Worm (Caenorhabditis elegans) whole organism, late embryonic: Measurements from ENCODE around the gene K10C2.8.

Experiments used
- C08G9.2 ChIP-seq: sonication (generic microtip); optimal IDR thresholded peaks from 2 replicates; lab custom pipeline; 2016; ENCODE audit warnings: mild to moderate bottlenecking, missing genetic modification characterization, moderate library complexity, missing compliant biosample characterization
- F13H6.1 ChIP-seq: sonication (generic microtip); optimal IDR thresholded peaks from 2 replicates; lab custom pipeline; 2016; ENCODE audit warnings: missing genetic modification characterization, missing compliant biosample characterization
- K02D7.2 ChIP-seq: sonication (generic microtip); optimal IDR thresholded peaks from 2 replicates; lab custom pipeline; 2017; ENCODE audit warnings: mild to moderate bottlenecking, missing genetic modification characterization, missing compliant biosample characterization
- K09A11.1 ChIP-seq: sonication (generic microtip); optimal IDR thresholded peaks from 2 replicates; lab custom pipeline; 2017; ENCODE audit warnings: antibody characterized with exemption, mild to moderate bottlenecking, missing genetic modification characterization, missing compliant biosample characterization; ENCODE audit not compliant: insufficient read depth
- T23F11.4 ChIP-seq: fragments of 200-800 bp; sonication (Bioruptor generic); optimal IDR thresholded peaks from 2 replicates; lab custom pipeline; 2018; ENCODE audit warnings: mild to moderate bottlenecking, missing genetic modification characterization, missing compliant biosample characterization
- Y22D7AL.16 ChIP-seq: sonication (generic microtip); optimal IDR thresholded peaks from 2 replicates; lab custom pipeline; 2016; ENCODE audit warnings: missing genetic modification characterization, missing compliant biosample characterization
- ama-1 ChIP-seq: fragments of 150-350 bp; optimal IDR thresholded peaks from 2 replicates; lab custom pipeline; 2014
- ceh-2 ChIP-seq: sonication (generic microtip); optimal IDR thresholded peaks from 2 replicates; lab custom pipeline; 2016; ENCODE audit warnings: missing genotype, missing genetic modification characterization, missing compliant biosample characterization
- ceh-22 ChIP-seq: sonication (generic microtip); optimal IDR thresholded peaks from 2 replicates; lab custom pipeline; 2017; ENCODE audit warnings: missing biosample characterization, missing genetic modification characterization
- ceh-24 ChIP-seq: sonication (generic microtip); optimal IDR thresholded peaks from 2 replicates; lab custom pipeline; 2016; ENCODE audit warnings: mild to moderate bottlenecking, missing genetic modification characterization, missing compliant biosample characterization
- ceh-30 ChIP-seq: fragments of 150-350 bp; optimal IDR thresholded peaks from 2 replicates; lab custom pipeline; 2014; ENCODE audit warnings: missing biosample characterization, missing genetic modification characterization
- ceh-31 ChIP-seq: sonication (generic microtip); optimal IDR thresholded peaks from 2 replicates; lab custom pipeline; 2016; ENCODE audit warnings: missing genetic modification characterization, missing compliant biosample characterization
- ceh-45 ChIP-seq: fragments of 200-800 bp; sonication (Bioruptor generic); IDR thresholded peaks from 2 replicates; pipeline ENCODE4 v1.3.6; 2022; ENCODE audit warnings: missing genetic modification reagents, missing genetic modification characterization, missing compliant biosample characterization
- che-1 ChIP-seq: sonication (generic microtip); optimal IDR thresholded peaks from 2 replicates; lab custom pipeline; 2016; ENCODE audit warnings: mild to moderate bottlenecking, missing genetic modification characterization, missing compliant biosample characterization
- dmd-4 ChIP-seq: sonication (generic microtip); optimal IDR thresholded peaks from 2 replicates; lab custom pipeline; 2016; ENCODE audit warnings: borderline replicate concordance, missing genetic modification characterization, missing compliant biosample characterization
- dve-1 ChIP-seq: sonication (generic microtip); optimal IDR thresholded peaks from 2 replicates; lab custom pipeline; 2017; ENCODE audit warnings: antibody characterized with exemption, mild to moderate bottlenecking, missing genetic modification characterization, missing compliant biosample characterization
- fkh-10 ChIP-seq: fragments of 150-350 bp; optimal IDR thresholded peaks from 2 replicates; lab custom pipeline; 2014; ENCODE audit warnings: missing biosample characterization, missing genetic modification reagents, missing genetic modification characterization
- gmeb-2 ChIP-seq: sonication (generic microtip); optimal IDR thresholded peaks from 2 replicates; lab custom pipeline; 2016; ENCODE audit warnings: missing genetic modification characterization, inconsistent platforms, missing compliant biosample characterization
- hlh-15 ChIP-seq: sonication (generic microtip); optimal IDR thresholded peaks from 2 replicates; lab custom pipeline; 2016; ENCODE audit warnings: missing genetic modification characterization, missing compliant biosample characterization
- hlh-6 ChIP-seq: sonication (generic microtip); optimal IDR thresholded peaks from 2 replicates; lab custom pipeline; 2016; ENCODE audit warnings: missing genotype, missing genetic modification characterization, missing compliant biosample characterization
- hlh-8 ChIP-seq: sonication (generic microtip); optimal IDR thresholded peaks from 2 replicates; lab custom pipeline; 2016; ENCODE audit warnings: missing genotype, missing genetic modification characterization, missing compliant biosample characterization
- lin-11 ChIP-seq: fragments of 200-800 bp; sonication (Bioruptor generic); optimal IDR thresholded peaks from 2 replicates; lab custom pipeline; 2018; ENCODE audit warnings: mild to moderate bottlenecking, missing genetic modification characterization, missing compliant biosample characterization
- madf-2 ChIP-seq: sonication (generic microtip); optimal IDR thresholded peaks from 2 replicates; lab custom pipeline; 2017; ENCODE audit warnings: missing genetic modification characterization, missing compliant biosample characterization
- nfya-1 ChIP-seq: sonication (generic microtip); optimal IDR thresholded peaks from 2 replicates; lab custom pipeline; 2017; ENCODE audit warnings: missing genetic modification characterization, mild to moderate bottlenecking, missing compliant biosample characterization, antibody characterized with exemption, moderate library complexity
- nhr-11 ChIP-seq: fragments of 150-350 bp; optimal IDR thresholded peaks from 2 replicates; lab custom pipeline; 2014; ENCODE audit warnings: missing biosample characterization, missing genetic modification characterization
- nhr-232 ChIP-seq: sonication (generic microtip); optimal IDR thresholded peaks from 2 replicates; lab custom pipeline; 2016; ENCODE audit warnings: missing genetic modification characterization, missing compliant biosample characterization
- npax-4 ChIP-seq: sonication (generic microtip); optimal IDR thresholded peaks from 2 replicates; lab custom pipeline; 2016; ENCODE audit warnings: missing genetic modification characterization, missing compliant biosample characterization
- pat-9 ChIP-seq: fragments of 200-800 bp; sonication (Bioruptor generic); optimal IDR thresholded peaks from 2 replicates; lab custom pipeline; 2018; ENCODE audit warnings: mild to moderate bottlenecking, missing genetic modification characterization, moderate library complexity, missing compliant biosample characterization
- pha-4 ChIP-seq: fragments of 150-350 bp; optimal IDR thresholded peaks from 2 replicates; lab custom pipeline; 2018; ENCODE audit warnings: missing biosample characterization, missing genetic modification reagents, missing genetic modification characterization
- pros-1 ChIP-seq: fragments of 150-350 bp; optimal IDR thresholded peaks from 2 replicates; lab custom pipeline; 2014; ENCODE audit warnings: missing biosample characterization, missing genetic modification reagents, missing genetic modification characterization
- ref-2 ChIP-seq: sonication (generic microtip); optimal IDR thresholded peaks from 2 replicates; lab custom pipeline; 2016; ENCODE audit warnings: missing genetic modification characterization, missing compliant biosample characterization
- rnt-1 ChIP-seq: sonication (generic microtip); optimal IDR thresholded peaks from 2 replicates; lab custom pipeline; 2016; ENCODE audit warnings: missing genetic modification characterization, missing compliant biosample characterization
- sdc-2 ChIP-seq: sonication (generic microtip); optimal IDR thresholded peaks from 2 replicates; lab custom pipeline; 2016; ENCODE audit warnings: missing genotype, missing genetic modification characterization, missing compliant biosample characterization
- sox-4 ChIP-seq: sonication (generic microtip); optimal IDR thresholded peaks from 2 replicates; lab custom pipeline; 2017; ENCODE audit warnings: mild to moderate bottlenecking, missing genetic modification characterization, inconsistent platforms, missing compliant biosample characterization
- syd-9 ChIP-seq: sonication (generic microtip); optimal IDR thresholded peaks from 2 replicates; lab custom pipeline; 2016; ENCODE audit warnings: mild to moderate bottlenecking, missing genetic modification characterization, moderate library complexity, missing compliant biosample characterization
- tbx-7 ChIP-seq: sonication (generic microtip); optimal IDR thresholded peaks from 2 replicates; lab custom pipeline; 2016; ENCODE audit warnings: missing genotype, missing genetic modification characterization, missing compliant biosample characterization
- ttx-3 ChIP-seq: sonication (generic microtip); optimal IDR thresholded peaks from 2 replicates; lab custom pipeline; 2016; ENCODE audit warnings: missing genetic modification reagents, missing genetic modification characterization, missing compliant biosample characterization
- unc-42 ChIP-seq: sonication (generic microtip); optimal IDR thresholded peaks from 2 replicates; lab custom pipeline; 2016; ENCODE audit warnings: missing genotype, missing genetic modification characterization, missing compliant biosample characterization
- unc-86 ChIP-seq: sonication (generic microtip); optimal IDR thresholded peaks from 2 replicates; lab custom pipeline; 2016; ENCODE audit warnings: missing genetic modification characterization, missing compliant biosample characterization
- zip-5 ChIP-seq: sonication (generic microtip); optimal IDR thresholded peaks from 2 replicates; lab custom pipeline; 2016; ENCODE audit warnings: missing genetic modification characterization, missing compliant biosample characterization
- ztf-16 ChIP-seq: sonication (generic microtip); optimal IDR thresholded peaks from 2 replicates; lab custom pipeline; 2017; ENCODE audit warnings: missing genetic modification characterization, missing compliant biosample characterization

Gene K10C2.8

ce11 chrX:6467462-6467861, 30.0 kb upstream of the K10C2.8 start, which contains the start of gene C15B12.3:
Gene C15B12.3, minus strand, starts transcription at chrX:6467562.
- TF ChIP-seq gmeb-2 (tag; lab: Kevin White, UChicago) (no peak), pros-1 (tag; lab: Kevin White, UChicago) (no peak), ceh-30 (no peak), C08G9.2 (tag; lab: Kevin White, UChicago) (no peak), zip-5 (tag; lab: Kevin White, UChicago) (no peak), ref-2 (tag; lab: Kevin White, UChicago) (no peak), dve-1 (tag; lab: Kevin White, UChicago) (no peak), madf-2 (tag; lab: Kevin White, UChicago) (no peak), rnt-1 (tag; lab: Kevin White, UChicago) (no peak), che-1 (tag; lab: Kevin White, UChicago) (no peak)

ce11 chrX:6462995-6463462, 25.6 kb upstream of the K10C2.8 start, which contains the start of gene C15B12.2:
Gene C15B12.2, plus strand, starts transcription at chrX:6463412.
- TF ChIP-seq madf-2 (tag; lab: Kevin White, UChicago) (no peak), ttx-3 (tag; lab: Kevin White, UChicago) (no peak), hlh-8 (tag; lab: Kevin White, UChicago) (no peak), Y22D7AL.16 (no peak), ama-1 (lab: Kevin White, UChicago) (no peak), pros-1 (tag; lab: Kevin White, UChicago) (no peak), K02D7.2 (tag; lab: Kevin White, UChicago) (no peak), sdc-2 (tag; lab: Kevin White, UChicago) (no peak), hlh-15 (no peak), hlh-6 (tag; lab: Kevin White, UChicago) (no peak), ceh-30 (no peak), fkh-10 (no peak), ztf-16 (tag; lab: Kevin White, UChicago) (no peak), T23F11.4 (GFP tag; lab: Kevin White, UChicago) (no peak), ceh-2 (tag; lab: Kevin White, UChicago) (no peak), dmd-4 (tag; lab: Kevin White, UChicago) (no peak)
- TF ChIP-seq, all 69 proteins: peak for 0

- no peak for TF ChIP-seq npax-4 (tag; lab: Kevin White, UChicago)
- no peak for TF ChIP-seq dve-1 (tag; lab: Kevin White, UChicago)
- no peak for TF ChIP-seq T23F11.4 (GFP tag; lab: Kevin White, UChicago)
- TF ChIP-seq ceh-45 (GFP tag; lab: Robert Waterston, UW) = no peak
- TF ChIP-seq, all 69 proteins: peak for 0
These were observed 25.0 kb upstream of the K10C2.8 start for ce11 chrX:6462479-6462878.

- TF ChIP-seq ceh-22 (no peak), unc-42 (tag; lab: Kevin White, UChicago) (no peak), nfya-1 (tag; lab: Kevin White, UChicago) (no peak)
These were observed 24.3 kb upstream of the K10C2.8 start, which contains the start of gene K04E7.1 for ce11 chrX:6461729-6462128. Gene K04E7.1, plus strand, starts transcription at chrX:6462029.

ce11 chrX:6460123-6460522, 22.7 kb upstream of the K10C2.8 start:
- TF ChIP-seq K09A11.1 (tag; lab: Kevin White, UChicago) (no peak), nhr-11 (tag; lab: Kevin White, UChicago) (no peak), ceh-24 (tag; lab: Kevin White, UChicago) (no peak), pros-1 (tag; lab: Kevin White, UChicago) (no peak), unc-42 (tag; lab: Kevin White, UChicago) (no peak), pat-9 (no peak), C08G9.2 (tag; lab: Kevin White, UChicago) (no peak), tbx-7 (tag; lab: Kevin White, UChicago) (no peak), ceh-31 (tag; lab: Kevin White, UChicago) (no peak), ceh-22 (no peak), F13H6.1 (tag; lab: Kevin White, UChicago) (no peak), syd-9 (tag; lab: Kevin White, UChicago) (no peak), pha-4 (no peak), madf-2 (tag; lab: Kevin White, UChicago) (no peak), nhr-232 (tag; lab: Kevin White, UChicago) (no peak), unc-86 (no peak), gmeb-2 (tag; lab: Kevin White, UChicago) (no peak), lin-11 (tag; lab: Kevin White, UChicago) (no peak), sox-4 (tag; lab: Kevin White, UChicago) (no peak)
